Worm (Caenorhabditis elegans): ENCODE measurements around the gene C13B9.2.

DNA sequence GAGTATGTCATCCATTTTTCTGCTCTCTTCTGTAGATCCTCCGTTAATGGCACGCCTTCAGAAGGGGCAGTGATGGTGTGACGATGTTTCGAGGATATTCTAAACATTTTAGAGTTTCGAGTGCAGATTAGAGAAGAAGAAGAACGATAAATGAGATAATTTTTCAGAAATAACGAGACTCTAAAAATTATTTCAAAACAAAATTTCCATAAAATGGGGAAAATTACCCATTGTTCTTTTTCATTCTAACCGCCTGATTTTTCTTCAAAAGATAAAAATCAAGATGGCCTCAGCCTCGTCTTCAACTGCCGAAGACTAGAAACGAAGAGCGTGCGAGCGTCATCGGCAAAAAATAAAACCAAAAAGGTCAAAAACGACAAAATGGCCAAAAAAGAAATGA lies 19.0 kb upstream of the C13B9.2 start, which contains the start of gene let-765:
- no peak for TF ChIP-seq elt-2 (tag; optimal IDR thresholded peaks at IDR 0.05)
- no peak for TF ChIP-seq pha-2 (tag; optimal IDR thresholded peaks at IDR 0.05)
- TF ChIP-seq pqm-1 (tag; optimal IDR thresholded peaks at IDR 0.05) = no peak
- no peak for TF ChIP-seq nhr-11 (tag; optimal IDR thresholded peaks at IDR 0.05)
- TF ChIP-seq pha-4 (tag; optimal IDR thresholded peaks at IDR 0.05) = no peak
- no peak for TF ChIP-seq K02D7.2 (tag; optimal IDR thresholded peaks at IDR 0.05)
- TF ChIP-seq hlh-15 (tag; optimal IDR thresholded peaks at IDR 0.05) = no peak

Data from whole organism, late embryonic.